Worm (Caenorhabditis elegans) whole organism, midembryonic: ENCODE measurements around the gene F43C11.12.

Source experiments
- T22C8.4 ChIP-seq: fragments of 200-800 bp; sonication (Bioruptor generic); IDR thresholded peaks from 2 replicates; pipeline ENCODE4 v1.3.6; 2022; ENCODE audit warnings: missing genetic modification characterization, missing compliant biosample characterization
- cog-1 ChIP-seq: sonication (generic microtip); optimal IDR thresholded peaks from 2 replicates; lab custom pipeline; 2016; ENCODE audit warnings: missing genetic modification characterization, missing compliant biosample characterization
- flt-1 ChIP-seq: fragments of 200-800 bp; sonication (Bioruptor generic); IDR thresholded peaks from 2 replicates; pipeline ENCODE4 v1.3.6; 2022; ENCODE audit warnings: missing genetic modification characterization, missing compliant biosample characterization
- klf-2 ChIP-seq: fragments of 200-800 bp; sonication (Bioruptor generic); conservative IDR thresholded peaks from 2 replicates; pipeline ENCODE4 v1.3.6; 2022; ENCODE audit warnings: missing genetic modification reagents, missing genetic modification characterization, missing compliant biosample characterization
- med-1 ChIP-seq: sonication (generic microtip); optimal IDR thresholded peaks from 2 replicates; lab custom pipeline; 2017; ENCODE audit warnings: missing genetic modification characterization, mild to moderate bottlenecking, missing compliant biosample characterization, antibody characterized with exemption, missing genetic modification reagents; ENCODE audit not compliant: insufficient read depth
- ref-1 ChIP-seq: fragments of 200-800 bp; sonication (Bioruptor generic); conservative IDR thresholded peaks from 2 replicates; pipeline ENCODE4 v1.3.6; 2022; ENCODE audit warnings: missing genetic modification reagents, missing genetic modification characterization, missing compliant biosample characterization
- tab-1 ChIP-seq: fragments of 200-800 bp; sonication (Bioruptor generic); IDR thresholded peaks from 2 replicates; pipeline ENCODE4 v1.3.6; 2022; ENCODE audit warnings: missing genetic modification characterization, missing compliant biosample characterization
- ztf-29 ChIP-seq: fragments of 200-800 bp; sonication (Bioruptor generic); IDR thresholded peaks from 2 replicates; pipeline ENCODE4 v1.3.6; 2022; ENCODE audit warnings: missing genetic modification reagents, missing genetic modification characterization, missing compliant biosample characterization

DNA sequence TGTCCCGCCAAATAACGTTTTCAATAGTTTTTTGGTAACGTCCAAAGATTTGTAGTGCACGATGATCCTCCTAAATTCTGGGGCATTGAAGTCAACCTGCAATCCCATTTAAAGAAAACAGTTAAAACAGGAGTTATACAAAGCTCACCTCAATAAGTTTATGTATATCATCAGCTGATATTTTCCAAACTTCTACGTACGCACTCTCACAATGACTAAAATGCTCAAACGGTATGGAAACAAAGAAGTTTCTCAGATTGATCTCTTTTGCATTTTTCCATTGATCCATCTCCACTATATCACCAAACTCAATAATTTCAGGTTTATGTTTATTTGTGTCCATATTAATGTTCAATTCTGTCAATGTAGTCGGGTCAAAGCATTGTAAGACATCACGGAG, 45.0 kb upstream of the F43C11.12 start:
- TF ChIP-seq ztf-29 (GFP tag; lab: Robert Waterston, UW) (no peak), cog-1 (tag; lab: Kevin White, UChicago) (no peak), flt-1 (GFP tag; lab: Robert Waterston, UW) (no peak), tab-1 (GFP tag; lab: Robert Waterston, UW) (no peak), med-1 (GFP tag; lab: Kevin White, UChicago) (no peak), ref-1 (GFP tag; lab: Robert Waterston, UW) (no peak), klf-2 (GFP tag; lab: Robert Waterston, UW) (no peak), T22C8.4 (GFP tag; lab: Robert Waterston, UW) (no peak)
